Fruit fly (Drosophila melanogaster): Measurements from ENCODE around the gene RpL3.

Gene RpL3

dm6 chr3R:11219883-11220282 is 1.8 kb upstream of the RpL3 start, which contains the start of gene CG6689 (continued):
- TF ChIP-seq Sox100B (GFP tag; optimal IDR thresholded peaks at IDR 0.05) (no peak), Gug (GFP tag; IDR thresholded peaks at IDR 0.05) (no peak), wek (GFP tag; optimal IDR thresholded peaks at IDR 0.05) (no peak)

dm6 chr3R:11222587-11222986 is 893 bp downstream of the RpL3 start:
- TF ChIP-seq phol (tag; optimal IDR thresholded peaks at IDR 0.05) = peak; percentile 92
- peak; percentile 56; the same call in 1 of the 2 replicates for TF ChIP-seq CG32767 (GFP tag; IDR thresholded peaks at IDR 0.05)
- peak; percentile 17 for TF ChIP-seq twi (tag; optimal IDR thresholded peaks at IDR 0.05)
- TF ChIP-seq dm (GFP tag; optimal IDR thresholded peaks at IDR 0.05) = peak; percentile 50
- no peak for TF ChIP-seq luna (GFP tag; optimal IDR thresholded peaks at IDR 0.05)
- TF ChIP-seq CG4360 (GFP tag; IDR thresholded peaks at IDR 0.05) = peak; percentile 12; the same call in 1 of the 2 replicates
- TF ChIP-seq hth (optimal IDR thresholded peaks at IDR 0.05) = no peak

- TF ChIP-seq mam (GFP tag; optimal IDR thresholded peaks at IDR 0.05) (no peak), CG3838 (GFP tag; optimal IDR thresholded peaks at IDR 0.05) (no peak), Hr39 (optimal IDR thresholded peaks at IDR 0.05) (no peak), ro (GFP tag; IDR thresholded peaks at IDR 0.05) (no peak), CG8359 (GFP tag; optimal IDR thresholded peaks at IDR 0.05; ENCODE audit: borderline replicate concordance) (no peak), PHDP (tag; optimal IDR thresholded peaks at IDR 0.05) (no peak), ttk (GFP tag; IDR thresholded peaks at IDR 0.05) (no peak), CG7556 (GFP tag; optimal IDR thresholded peaks at IDR 0.05) (no peak), sob (GFP tag; IDR thresholded peaks at IDR 0.05) (no peak), CG9437 (GFP tag; optimal IDR thresholded peaks at IDR 0.05) (no peak), kah (GFP tag; optimal IDR thresholded peaks at IDR 0.05) (no peak), Bgb (GFP tag; IDR thresholded peaks at IDR 0.05; ENCODE audit: partially characterized antibody) (0 out of 2 replicates have a peak, but pooled peaks have one; percentile 35), Med (GFP tag) (peak; percentile 59), Ets65A (GFP tag) (peak; percentile 91), CG12071 (GFP tag; optimal IDR thresholded peaks at IDR 0.05) (no peak), Tbp (GFP tag; optimal IDR thresholded peaks at IDR 0.05) (no peak)
Observed at dm6 chr3R:11224478-11224877, 2.8 kb downstream of the RpL3 start.

dm6 chr3R:11225220-11225619 is 3.5 kb downstream of the RpL3 start, which contains the start of gene scpr-C:
scpr-C (plus strand) TSS chr3R:11225520.
- TF ChIP-seq CG33557 (GFP tag; optimal IDR thresholded peaks at IDR 0.05) (no peak), chm (GFP tag; IDR thresholded peaks at IDR 0.05) (peak; percentile 41; the same call in 1 of the 2 replicates), Med (GFP tag) (peak; percentile 76), sob (GFP tag; IDR thresholded peaks at IDR 0.05) (peak; percentile 14; the same call in 1 of the 2 replicates), CG42726 (GFP tag; IDR thresholded peaks at IDR 0.05; ENCODE audit: partially characterized antibody) (0 out of 2 replicates have a peak, but pooled peaks have one; percentile 17), CG16779 (GFP tag; IDR thresholded peaks at IDR 0.05) (0 out of 2 replicates have a peak, but pooled peaks have one; percentile 13)

dm6 chr3R:11226496-11226895 is 4.8 kb downstream of the RpL3 start, which contains the start of gene CG17726:
CG17726 (plus strand) TSS chr3R:11226762.
- TF ChIP-seq BEAF-32 (GFP tag; optimal IDR thresholded peaks at IDR 0.05) (peak; percentile 16), TFAM (GFP tag; optimal IDR thresholded peaks at IDR 0.05) (peak; percentile 90), sr (GFP tag; IDR thresholded peaks at IDR 0.05) (peak; percentile 76; the same call in 1 of the 3 replicates), Hey (tag; optimal IDR thresholded peaks at IDR 0.05) (no peak), Rx (GFP tag; IDR thresholded peaks at IDR 0.05) (peak; percentile 95), CG12769 (tag; optimal IDR thresholded peaks at IDR 0.05) (no peak), CG6272 (GFP tag; IDR thresholded peaks at IDR 0.05) (peak; percentile 93), CG7839 (tag; optimal IDR thresholded peaks at IDR 0.05) (peak; percentile 99), CG7357 (GFP tag; IDR thresholded peaks at IDR 0.05) (peak; percentile 92), CoRest (tag; optimal IDR thresholded peaks at IDR 0.05) (peak; percentile 99), Bgb (GFP tag; IDR thresholded peaks at IDR 0.05; ENCODE audit: partially characterized antibody) (no peak), Spps (tag; optimal IDR thresholded peaks at IDR 0.05) (peak; percentile 96), abd-A (tag; optimal IDR thresholded peaks at IDR 0.05) (no peak), ATbp (GFP tag; optimal IDR thresholded peaks at IDR 0.05) (peak; percentile 95), CG32767 (GFP tag; IDR thresholded peaks at IDR 0.05) (peak; percentile 98), CG8944 (GFP tag; optimal IDR thresholded peaks at IDR 0.05) (peak; percentile 87), Hmr (GFP tag; optimal IDR thresholded peaks at IDR 0.05) (no peak), CG10654 (GFP tag; optimal IDR thresholded peaks at IDR 0.05) (peak; percentile 93)
